Fruit fly (Drosophila melanogaster) whole organism, wandering third instar larva: ENCODE measurements around the gene Rpn11.

Experiments used
- pan ChIP-seq: fragments of >200 bp; optimal IDR thresholded peaks from 2 replicates; lab custom pipeline; 2017
- usp ChIP-seq: fragments of >200 bp; optimal IDR thresholded peaks from 2 replicates; lab custom pipeline; 2017; ENCODE audit warnings: missing biosample characterization, missing genetic modification characterization

- no peak for TF ChIP-seq pan
- no peak for TF ChIP-seq usp (GFP tag; lab: Kevin White, UChicago)
Observed at dm6 chr2L:5096222-5096621, 36.6 kb upstream of the Rpn11 start, which contains the start of gene CG4230.
